Fruit fly (Drosophila melanogaster): ENCODE measurements around the gene CG34283.

DNA sequence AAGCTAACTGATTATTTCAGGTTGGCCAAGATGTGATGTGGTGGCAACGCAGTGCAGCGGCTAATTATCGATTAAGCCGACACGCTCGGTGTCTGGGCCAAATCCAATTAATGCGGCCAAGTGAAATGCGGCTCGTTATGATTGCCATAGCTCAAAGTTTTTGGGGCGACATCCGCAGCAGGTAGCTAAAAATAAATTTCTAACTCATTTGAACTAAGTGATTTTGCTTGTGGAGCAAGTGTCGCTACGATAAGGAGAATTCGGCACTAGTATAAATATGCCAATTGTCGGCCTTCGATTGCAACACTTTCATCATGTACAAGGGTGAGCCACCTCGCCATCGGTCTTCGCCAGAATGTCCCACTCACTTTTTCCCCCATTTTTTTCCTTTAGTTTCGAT is 27.4 kb downstream of the CG34283 start, which contains the start of gene CG34282:
- no peak for TF ChIP-seq CTCF (optimal IDR thresholded peaks at IDR 0.05)
- TF ChIP-seq CG8478 (optimal IDR thresholded peaks at IDR 0.05), result no peak
